Fruit fly (Drosophila melanogaster): ENCODE results near the gene Mgat2.

The Mgat2 gene

dm6 chr3R:30050448-30050847 is 28.4 kb upstream of the Mgat2 start:
- TF ChIP-seq CG8478 (optimal IDR thresholded peaks at IDR 0.05), result no peak
- no peak for TF ChIP-seq CTCF (optimal IDR thresholded peaks at IDR 0.05)

- peak in 1 of 2 experiments; percentile 41 for TF ChIP-seq CTCF (optimal IDR thresholded peaks at IDR 0.05)
- no peak for TF ChIP-seq CG8478 (optimal IDR thresholded peaks at IDR 0.05)
These were observed 24.3 kb upstream of the Mgat2 start, which contains the start of the genes RpL32 and CG7943 for dm6 chr3R:30046029-30047001. TSS of gene RpL32 (minus strand) at chr3R:30046161. TSS of gene CG7943 (plus strand) at chr3R:30046470.

dm6 chr3R:30043139-30043744 is 21.2 kb upstream of the Mgat2 start, which contains the start of gene Sry-delta:
TSS of gene Sry-delta (plus strand) at chr3R:30043341.
- TF ChIP-seq CG8478 (optimal IDR thresholded peaks at IDR 0.05), result no peak
- peak; percentile 10 to 34 for TF ChIP-seq CTCF (optimal IDR thresholded peaks at IDR 0.05)

dm6 chr3R:30040879-30041278 is 18.9 kb upstream of the Mgat2 start:
- no peak for TF ChIP-seq CTCF (optimal IDR thresholded peaks at IDR 0.05)

- TF ChIP-seq CTCF (optimal IDR thresholded peaks at IDR 0.05) (no peak), CG8478 (optimal IDR thresholded peaks at IDR 0.05) (no peak)
These were observed 17.5 kb upstream of the Mgat2 start, which contains the start of the genes janA, Sry-alpha and Sry-beta for dm6 chr3R:30039494-30039893. TSS of gene janA (minus strand) at chr3R:30039533. TSS of gene Sry-alpha (plus strand) at chr3R:30039719. TSS of gene Sry-beta (plus strand) at chr3R:30039719.

- TF ChIP-seq CG8478 (optimal IDR thresholded peaks at IDR 0.05) (no peak), CTCF (optimal IDR thresholded peaks at IDR 0.05) (no peak)
These were observed 16.6 kb upstream of the Mgat2 start, which contains the start of gene janB for dm6 chr3R:30038628-30039027. TSS of gene janB (minus strand) at chr3R:30038728.

- no peak for TF ChIP-seq CTCF (optimal IDR thresholded peaks at IDR 0.05)
- no peak for TF ChIP-seq CG8478 (optimal IDR thresholded peaks at IDR 0.05)
These were observed 15.6 kb upstream of the Mgat2 start, which contains the start of gene ocn for dm6 chr3R:30037630-30038029. TSS of gene ocn (minus strand) at chr3R:30037730.

- TF ChIP-seq CG8478 (optimal IDR thresholded peaks at IDR 0.05), result no peak
- no peak for TF ChIP-seq CTCF (optimal IDR thresholded peaks at IDR 0.05)
These were observed 14.6 kb upstream of the Mgat2 start, which contains the start of gene ZIPIC for dm6 chr3R:30036609-30037008. TSS of gene ZIPIC (minus strand) at chr3R:30036870.

- no peak for TF ChIP-seq CG8478 (optimal IDR thresholded peaks at IDR 0.05)
- TF ChIP-seq CTCF (optimal IDR thresholded peaks at IDR 0.05), result no peak
These were observed 10.3 kb upstream of the Mgat2 start for dm6 chr3R:30032281-30032680.

dm6 chr3R:30030061-30030460 is 8.0 kb upstream of the Mgat2 start:
- TF ChIP-seq CTCF (optimal IDR thresholded peaks at IDR 0.05) (no peak), CG8478 (optimal IDR thresholded peaks at IDR 0.05) (no peak)

dm6 chr3R:30023445-30023844 is 1.4 kb upstream of the Mgat2 start:
- TF ChIP-seq CG8478 (optimal IDR thresholded peaks at IDR 0.05) (no peak), CTCF (optimal IDR thresholded peaks at IDR 0.05) (no peak)

- TF ChIP-seq CG8478 (optimal IDR thresholded peaks at IDR 0.05), result no peak
- TF ChIP-seq CTCF (optimal IDR thresholded peaks at IDR 0.05), result peak; percentile 99 to 100
These were observed 519 bp upstream of the Mgat2 start, which contains the start of the genes RpS28a and Axn for dm6 chr3R:30022452-30023028. TSS of gene RpS28a (minus strand) at chr3R:30022648. TSS of gene Axn (plus strand) at chr3R:30022842.

- no peak for TF ChIP-seq CTCF (optimal IDR thresholded peaks at IDR 0.05)
- no peak for TF ChIP-seq CG8478 (optimal IDR thresholded peaks at IDR 0.05)
These were observed 1.0 kb downstream of the Mgat2 start for dm6 chr3R:30021009-30021408.

dm6 chr3R:30014977-30015514 is 7.0 kb downstream of the Mgat2 start, which contains the start of gene CG7920:
TSS of gene CG7920 (minus strand) at chr3R:30015284.
- TF ChIP-seq CTCF (optimal IDR thresholded peaks at IDR 0.05) (no peak), CG8478 (optimal IDR thresholded peaks at IDR 0.05) (no peak)

All from S2 (cell line).